Worm (Caenorhabditis elegans) whole organism, L1 larva: Measurements from ENCODE around the gene F57G12.1.

ENCODE experiments used
- C04F5.9 ChIP-seq: sonication (generic microtip); optimal IDR thresholded peaks from 2 replicates; lab custom pipeline; 2016; ENCODE audit warnings: missing genetic modification characterization, missing compliant biosample characterization
- C34B4.2 ChIP-seq: sonication (generic microtip); optimal IDR thresholded peaks from 2 replicates; lab custom pipeline; 2017; ENCODE audit warnings: mild to moderate bottlenecking, missing genetic modification characterization, missing compliant biosample characterization
- Y116A8C.19 ChIP-seq: sonication (generic microtip); optimal IDR thresholded peaks from 2 replicates; lab custom pipeline; 2016; ENCODE audit warnings: missing compliant biosample characterization, missing genetic modification characterization, borderline replicate concordance
- alr-1 ChIP-seq: fragments of 200-800 bp; sonication (Bioruptor generic); optimal IDR thresholded peaks from 2 replicates; lab custom pipeline; 2018; ENCODE audit warnings: borderline replicate concordance, mild to moderate bottlenecking, missing genetic modification characterization, missing compliant biosample characterization
- aly-2 ChIP-seq: fragments of 150-350 bp; optimal IDR thresholded peaks from 2 replicates; lab custom pipeline; 2014; ENCODE audit warnings: missing biosample characterization, missing genetic modification characterization
- ama-1 ChIP-seq: fragments of 150-350 bp; optimal IDR thresholded peaks from 2 replicates; lab custom pipeline; 2014
- blmp-1 ChIP-seq: fragments of 150-350 bp; optimal IDR thresholded peaks from 2 replicates; lab custom pipeline; 2014; ENCODE audit warnings: missing biosample characterization, missing genetic modification characterization
- ces-1 ChIP-seq: fragments of 150-350 bp; optimal IDR thresholded peaks from 2 replicates; lab custom pipeline; 2014; ENCODE audit warnings: missing biosample characterization, missing genetic modification reagents, missing genetic modification characterization
- dpl-1 ChIP-seq, 3 experiments: fragments of 150-350 bp in 2 of 3; sonication (generic microtip) in 1 of 3; optimal IDR thresholded peaks; 2 replicates each; lab custom pipeline; 2014 to 2017; ENCODE audit warnings: missing biosample characterization in 3 of 3, missing genetic modification characterization in 3 of 3, missing genetic modification reagents in 3 of 3
- efl-1 ChIP-seq, 4 experiments: fragments of 150-350 bp; optimal IDR thresholded peaks in 3 of 4; peaks in 1 of 4; 1 replicate in 1 of 4; 2 replicates in 3 of 4; lab custom pipeline; 2014; ENCODE audit warnings: missing biosample characterization in 2 of 4, missing genetic modification characterization in 2 of 4, missing genetic modification reagents in 2 of 4
- efl-3 ChIP-seq: fragments of 200-800 bp; sonication (Bioruptor generic); optimal IDR thresholded peaks from 2 replicates; lab custom pipeline; 2018; ENCODE audit warnings: mild to moderate bottlenecking, missing genetic modification characterization, missing compliant biosample characterization
- egl-13 ChIP-seq: sonication (generic microtip); optimal IDR thresholded peaks from 2 replicates; lab custom pipeline; 2016; ENCODE audit warnings: missing genotype, missing genetic modification reagents, missing genetic modification characterization, missing compliant biosample characterization
- elt-2 ChIP-seq: sonication (generic microtip); optimal IDR thresholded peaks from 2 replicates; lab custom pipeline; 2016; ENCODE audit warnings: missing genetic modification characterization, mild to moderate bottlenecking, inconsistent platforms, missing compliant biosample characterization, missing genetic modification reagents
- elt-3 ChIP-seq, 6 experiments: fragments of 150-350 bp in 1 of 6; sonication (generic microtip); optimal IDR thresholded peaks; 2 replicates each; lab custom pipeline; 2017 to 2018; ENCODE audit warnings: missing biosample characterization in 6 of 6, missing genetic modification characterization in 6 of 6, inconsistent platforms in 1 of 6
- ets-5 ChIP-seq: fragments of 200-800 bp; sonication (Bioruptor generic); IDR thresholded peaks from 2 replicates; pipeline ENCODE4 v1.3.6; 2022; ENCODE audit warnings: missing genetic modification characterization, missing compliant biosample characterization
- grh-1 ChIP-seq: fragments of 200-800 bp; sonication (Bioruptor generic); IDR thresholded peaks from 2 replicates; pipeline ENCODE4 v1.3.6; 2022; ENCODE audit warnings: missing genetic modification reagents, missing genetic modification characterization, missing compliant biosample characterization
- irx-1 ChIP-seq: sonication (generic microtip); optimal IDR thresholded peaks from 2 replicates; lab custom pipeline; 2016; ENCODE audit warnings: missing genetic modification characterization, missing compliant biosample characterization
- jun-1 ChIP-seq: fragments of 150-350 bp; optimal IDR thresholded peaks from 2 replicates; lab custom pipeline; 2014; ENCODE audit warnings: missing biosample characterization, missing genetic modification reagents, missing genetic modification characterization
- lin-35 ChIP-seq, 2 experiments: fragments of 150-350 bp; optimal IDR thresholded peaks; 2 replicates each; lab custom pipeline; 2014; ENCODE audit warnings: missing biosample characterization in 2 of 2, missing genetic modification characterization in 2 of 2, missing genetic modification reagents in 2 of 2
- lin-39 ChIP-seq: fragments of 150-350 bp; optimal IDR thresholded peaks from 2 replicates; lab custom pipeline; 2014; ENCODE audit warnings: missing biosample characterization, missing genetic modification reagents, missing genetic modification characterization
- lir-3 ChIP-seq: sonication (generic microtip); optimal IDR thresholded peaks from 2 replicates; lab custom pipeline; 2016; ENCODE audit warnings: mild to moderate bottlenecking, missing genetic modification characterization, moderate library complexity, missing compliant biosample characterization; ENCODE audit not compliant: poor library complexity
- mef-2 ChIP-seq: fragments of 150-350 bp; optimal IDR thresholded peaks from 2 replicates; lab custom pipeline; 2014; ENCODE audit warnings: missing biosample characterization, missing genetic modification characterization
- nhr-12 ChIP-seq: sonication (generic microtip); optimal IDR thresholded peaks from 2 replicates; lab custom pipeline; 2017; ENCODE audit warnings: missing biosample characterization, missing genetic modification characterization
- nhr-20 ChIP-seq: sonication (generic microtip); optimal IDR thresholded peaks from 2 replicates; lab custom pipeline; 2016; ENCODE audit warnings: mild to moderate bottlenecking, missing genetic modification characterization, missing compliant biosample characterization
- nhr-237 ChIP-seq: fragments of 150-350 bp; optimal IDR thresholded peaks from 2 replicates; lab custom pipeline; 2014; ENCODE audit warnings: missing biosample characterization, missing genetic modification characterization
- nhr-28 ChIP-seq: fragments of 150-350 bp; optimal IDR thresholded peaks from 2 replicates; lab custom pipeline; 2014; ENCODE audit warnings: missing biosample characterization, missing genetic modification characterization
- nhr-47 ChIP-seq: sonication (generic microtip); optimal IDR thresholded peaks from 2 replicates; lab custom pipeline; 2016; ENCODE audit warnings: mild to moderate bottlenecking, missing genetic modification characterization, moderate library complexity, missing compliant biosample characterization
- nhr-76 ChIP-seq: sonication (generic microtip); optimal IDR thresholded peaks from 2 replicates; lab custom pipeline; 2017; ENCODE audit warnings: missing biosample characterization, missing genetic modification characterization
- nhr-90 ChIP-seq: sonication (generic microtip); optimal IDR thresholded peaks from 2 replicates; lab custom pipeline; 2016; ENCODE audit warnings: mild to moderate bottlenecking, missing genetic modification characterization, missing compliant biosample characterization; ENCODE audit not compliant: poor library complexity
- pax-3 ChIP-seq: fragments of 200-800 bp; sonication (Bioruptor generic); optimal IDR thresholded peaks from 2 replicates; lab custom pipeline; 2018; ENCODE audit warnings: mild to moderate bottlenecking, missing genetic modification characterization, moderate library complexity, missing compliant biosample characterization
- rnt-1 ChIP-seq: sonication (generic microtip); optimal IDR thresholded peaks from 2 replicates; lab custom pipeline; 2016; ENCODE audit warnings: mild to moderate bottlenecking, missing genetic modification characterization, moderate library complexity, missing compliant biosample characterization
- snu-23 ChIP-seq: sonication (generic microtip); optimal IDR thresholded peaks from 2 replicates; lab custom pipeline; 2016; ENCODE audit warnings: missing genetic modification characterization, missing compliant biosample characterization
- sup-37 ChIP-seq: fragments of 200-800 bp; sonication (Bioruptor generic); optimal IDR thresholded peaks from 2 replicates; lab custom pipeline; 2018; ENCODE audit warnings: mild to moderate bottlenecking, missing genetic modification characterization, missing compliant biosample characterization
- unc-30 ChIP-seq: sonication (generic microtip); optimal IDR thresholded peaks from 2 replicates; lab custom pipeline; 2017; ENCODE audit warnings: missing biosample characterization, missing genetic modification characterization
- unc-62 ChIP-seq: fragments of 150-350 bp; optimal IDR thresholded peaks from 2 replicates; lab custom pipeline; 2014; ENCODE audit warnings: missing biosample characterization, missing genetic modification reagents, missing genetic modification characterization
- unc-86 ChIP-seq: sonication (generic microtip); optimal IDR thresholded peaks from 2 replicates; lab custom pipeline; 2016; ENCODE audit warnings: missing genetic modification characterization, missing compliant biosample characterization
- vab-15 ChIP-seq: sonication (generic microtip); optimal IDR thresholded peaks from 2 replicates; lab custom pipeline; 2017; ENCODE audit warnings: missing genotype, mild to moderate bottlenecking, missing genetic modification characterization, missing compliant biosample characterization
- xbp-1 ChIP-seq: sonication (generic microtip); optimal IDR thresholded peaks from 2 replicates; lab custom pipeline; 2016; ENCODE audit warnings: missing genetic modification characterization, missing compliant biosample characterization
- zag-1 ChIP-seq: fragments of 150-350 bp; optimal IDR thresholded peaks from 2 replicates; lab custom pipeline; 2014; ENCODE audit warnings: missing biosample characterization, missing genetic modification characterization
- zip-4 ChIP-seq: fragments of 200-800 bp; sonication (Bioruptor generic); optimal IDR thresholded peaks from 2 replicates; lab custom pipeline; 2018; ENCODE audit warnings: mild to moderate bottlenecking, missing genetic modification characterization, moderate library complexity, missing compliant biosample characterization
- ztf-11 ChIP-seq, 2 experiments: sonication (generic microtip); optimal IDR thresholded peaks; 2 replicates each; lab custom pipeline; 2016 to 2017; ENCODE audit warnings: missing genetic modification characterization in 2 of 2, missing biosample characterization in 1 of 2, missing compliant biosample characterization in 1 of 2

Gene F57G12.1

DNA sequence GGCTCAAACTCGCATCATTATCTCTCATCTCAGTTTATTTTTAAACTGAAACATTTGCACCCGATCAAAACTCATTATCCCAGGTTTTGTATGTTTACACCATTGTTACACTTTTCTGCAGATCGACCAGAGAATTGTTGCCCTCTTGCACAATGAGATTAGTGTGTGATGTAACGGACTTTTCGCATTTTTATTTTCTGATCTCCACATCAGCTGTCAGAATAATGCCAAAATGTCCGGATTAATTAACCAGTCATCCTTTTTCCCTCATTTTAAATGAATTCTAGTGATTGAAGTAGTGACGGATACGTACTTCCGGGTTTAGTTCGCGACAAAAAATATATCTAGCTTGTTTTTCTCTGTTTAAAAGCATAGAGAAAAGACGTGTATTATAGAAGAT lies 12.8 kb downstream of the F57G12.1 start (continued):
- TF ChIP-seq nhr-76 (tag; lab: Kevin White, UChicago) (no peak), lin-39 (tag; lab: Kevin White, UChicago) (no peak), aly-2 (tag; lab: Kevin White, UChicago) (no peak), ama-1 (lab: Kevin White, UChicago) (no peak), efl-1 (optimal IDR thresholded peaks at IDR 0.05; lab: Kevin White, UChicago) (no peak), efl-1 (GFP tag; optimal IDR thresholded peaks at IDR 0.05 in 1 of 2; lab: Kevin White, UChicago) (no peak), lir-3 (tag; lab: Kevin White, UChicago) (peak; percentile 22), grh-1 (GFP tag; lab: Robert Waterston, UW) (no peak), xbp-1 (tag; lab: Kevin White, UChicago) (no peak), pax-3 (peak; percentile 18), rnt-1 (tag; lab: Kevin White, UChicago) (peak; percentile 25), jun-1 (tag; lab: Kevin White, UChicago) (no peak), nhr-20 (peak; percentile 7), nhr-28 (tag; lab: Kevin White, UChicago) (no peak), nhr-47 (tag; lab: Kevin White, UChicago) (peak; percentile 40), ces-1 (GFP tag; lab: Kevin White, UChicago) (no peak), nhr-90 (tag; lab: Kevin White, UChicago) (no peak), mef-2 (tag; lab: Kevin White, UChicago) (no peak), alr-1 (tag; lab: Kevin White, UChicago) (no peak), blmp-1 (tag; lab: Kevin White, UChicago) (no peak), nhr-12 (no peak), ztf-11 (tag; optimal IDR thresholded peaks at IDR 0.05; lab: Kevin White, UChicago) (no peak), egl-13 (no peak), elt-3 (tag; optimal IDR thresholded peaks at IDR 0.05; lab: Kevin White, UChicago) (no peak), zip-4 (no peak), nhr-237 (no peak), unc-62 (GFP tag; lab: Kevin White, UChicago) (no peak), C04F5.9 (no peak), dpl-1 (GFP tag; optimal IDR thresholded peaks at IDR 0.05; lab: Kevin White, UChicago) (no peak), vab-15 (tag; lab: Kevin White, UChicago) (no peak), irx-1 (no peak), zag-1 (tag; lab: Kevin White, UChicago) (no peak), sup-37 (no peak), unc-86 (tag; lab: Kevin White, UChicago) (no peak), C34B4.2 (no peak), ets-5 (no peak), lin-35 (GFP tag; optimal IDR thresholded peaks at IDR 0.05; lab: Kevin White, UChicago) (no peak), Y116A8C.19 (no peak), unc-30 (no peak), snu-23 (GFP tag; lab: Kevin White, UChicago) (peak; percentile 16), efl-3 (GFP tag; lab: Kevin White, UChicago) (no peak)
- TF ChIP-seq, all 84 proteins: peak for 14

DNA sequence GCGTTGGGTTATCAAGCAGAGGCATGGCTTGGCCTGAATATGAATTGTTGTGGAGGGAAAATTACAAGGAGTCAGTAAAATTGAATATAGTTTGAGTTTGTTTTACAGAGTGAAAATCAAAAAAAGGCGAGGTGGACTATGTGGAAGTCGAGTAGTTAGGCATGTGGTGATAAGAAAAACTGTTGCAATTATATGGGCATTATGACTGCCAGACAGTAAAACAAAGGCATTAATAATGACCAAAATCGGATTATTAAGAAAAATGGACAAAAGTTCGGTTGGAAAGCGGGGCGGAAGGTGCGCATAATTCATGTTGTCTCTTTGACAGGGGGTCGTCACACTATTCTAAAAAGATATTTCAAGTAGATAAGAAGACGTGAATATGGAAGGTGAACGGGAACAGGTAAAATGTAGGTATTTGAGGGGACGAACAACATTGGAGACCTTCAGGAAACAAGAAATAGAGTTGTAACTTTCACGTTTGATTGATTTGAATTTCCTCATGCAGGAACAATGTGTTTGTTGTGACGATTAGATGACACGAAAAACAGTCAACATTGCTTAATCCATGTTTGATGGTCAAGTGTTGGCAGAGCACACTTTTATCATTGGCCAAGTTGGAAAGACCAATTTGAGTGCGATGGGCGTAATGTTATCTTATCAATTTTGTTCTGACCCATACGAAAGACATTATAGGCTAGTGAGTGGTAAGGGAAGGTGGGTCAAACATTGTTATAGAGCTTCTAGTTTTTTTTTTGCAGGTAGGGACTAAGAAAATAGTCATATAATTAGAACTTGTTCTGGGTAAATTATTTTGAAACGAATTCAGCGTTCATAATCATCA lies 17.2 kb downstream of the F57G12.1 start, which contains the start of gene mfsd-11:
TSS of gene mfsd-11 (minus strand) at position 51 of the 844 bp plus-strand sequence.
- peak; percentile 26 for TF ChIP-seq elt-2 (tag; lab: Kevin White, UChicago)
- no peak for TF ChIP-seq xbp-1 (tag; lab: Kevin White, UChicago)
